Worm (Caenorhabditis elegans) whole organism, L4 larva: ENCODE data around the gene idpp-16.

Source experiments
- daf-16 ChIP-seq, 3 experiments: sonication (generic microtip); optimal IDR thresholded peaks; 2 replicates each; lab custom pipeline; 2016 to 2017; ENCODE audit warnings: missing genetic modification characterization in 3 of 3, missing genetic modification reagents in 3 of 3, mild to moderate bottlenecking in 2 of 3, missing compliant biosample characterization in 2 of 3, missing biosample characterization in 1 of 3, moderate library complexity in 1 of 3
- jun-1 ChIP-seq: fragments of 150-350 bp; optimal IDR thresholded peaks from 2 replicates; lab custom pipeline; 2014; ENCODE audit warnings: missing biosample characterization, missing genetic modification reagents, missing genetic modification characterization
- madf-5 ChIP-seq, 2 experiments: fragments of 200-800 bp; sonication (Bioruptor generic); IDR thresholded peaks; 2 replicates each; pipeline ENCODE4 v1.3.6; 2022; ENCODE audit warnings: missing compliant biosample characterization in 2 of 2, missing genetic modification characterization in 2 of 2
- mdl-1 ChIP-seq, 2 experiments: fragments of 150-350 bp in 1 of 2; sonication (generic microtip) in 1 of 2; optimal IDR thresholded peaks; 2 replicates each; lab custom pipeline; 2014 to 2017; ENCODE audit warnings: missing biosample characterization in 2 of 2, missing genetic modification characterization in 2 of 2
- mxl-3 ChIP-seq: fragments of 200-800 bp; sonication (Bioruptor generic); optimal IDR thresholded peaks from 2 replicates; lab custom pipeline; 2018; ENCODE audit warnings: mild to moderate bottlenecking, missing genetic modification characterization, missing compliant biosample characterization
- nhr-28 ChIP-seq: fragments of 150-350 bp; optimal IDR thresholded peaks from 2 replicates; lab custom pipeline; 2014; ENCODE audit warnings: missing biosample characterization, missing genetic modification characterization

- TF ChIP-seq daf-16 (GFP tag; optimal IDR thresholded peaks at IDR 0.05; lab: Kevin White, UChicago) (no peak), daf-16 (tag; optimal IDR thresholded peaks at IDR 0.05; lab: Kevin White, UChicago) (no peak), madf-5 (GFP tag; IDR thresholded peaks at IDR 0.05; lab: Robert Waterston, UW) (no peak), mdl-1 (tag; optimal IDR thresholded peaks at IDR 0.05; lab: Kevin White, UChicago) (no peak), nhr-28 (tag; lab: Kevin White, UChicago) (no peak), jun-1 (tag; lab: Kevin White, UChicago) (no peak), mxl-3 (GFP tag; lab: Kevin White, UChicago) (no peak)
Observed at ce11 chrV:11610049-11610448, 3.7 kb upstream of the idpp-16 start, which contains the start of gene piit-1.
